Fruit fly (Drosophila melanogaster): ENCODE data around the gene CG4045.

- TF ChIP-seq CG8478 (optimal IDR thresholded peaks at IDR 0.05) (no peak), EcR (GFP tag; optimal IDR thresholded peaks at IDR 0.05) (no peak)
Measured at dm6 chrX:2081848-2082365, 6.2 kb upstream of the CG4045 start.

All from whole organism.